Worm (Caenorhabditis elegans) whole organism, L2 larva: ENCODE data around the gene nol-56.

Source experiments
- ama-1 ChIP-seq: fragments of 150-350 bp; optimal IDR thresholded peaks from 2 replicates; lab custom pipeline; 2018; ENCODE audit warnings: inconsistent platforms
- blmp-1 ChIP-seq: sonication (generic microtip); optimal IDR thresholded peaks from 2 replicates; lab custom pipeline; 2017; ENCODE audit warnings: missing genetic modification characterization, mild to moderate bottlenecking, missing compliant biosample characterization, antibody characterized with exemption, moderate library complexity; ENCODE audit not compliant: insufficient read depth
- ceh-82 ChIP-seq: fragments of 150-350 bp; optimal IDR thresholded peaks from 2 replicates; lab custom pipeline; 2014; ENCODE audit warnings: missing biosample characterization, missing genetic modification characterization
- elt-1 ChIP-seq: fragments of 150-350 bp; optimal IDR thresholded peaks from 2 replicates; lab custom pipeline; 2014; ENCODE audit warnings: missing biosample characterization, missing genetic modification characterization
- fos-1 ChIP-seq: fragments of 150-350 bp; optimal IDR thresholded peaks from 2 replicates; lab custom pipeline; 2014; ENCODE audit warnings: missing biosample characterization, missing genetic modification characterization
- lsy-2 ChIP-seq, 2 experiments: fragments of 150-350 bp in 1 of 2; sonication (generic microtip) in 1 of 2; optimal IDR thresholded peaks; 2 replicates each; lab custom pipeline; 2014 to 2017; ENCODE audit warnings: missing biosample characterization in 2 of 2, missing genetic modification characterization in 2 of 2
- nhr-11 ChIP-seq: fragments of 150-350 bp; optimal IDR thresholded peaks from 2 replicates; lab custom pipeline; 2014; ENCODE audit warnings: missing biosample characterization, missing genetic modification characterization
- nhr-23 ChIP-seq: fragments of 150-350 bp; optimal IDR thresholded peaks from 2 replicates; lab custom pipeline; 2014; ENCODE audit warnings: missing biosample characterization, missing genetic modification reagents, missing genetic modification characterization
- nhr-237 ChIP-seq: fragments of 150-350 bp; optimal IDR thresholded peaks from 2 replicates; lab custom pipeline; 2014; ENCODE audit warnings: missing biosample characterization, missing genetic modification characterization
- snpc-4 ChIP-seq: fragments of 150-350 bp; optimal IDR thresholded peaks from 2 replicates; lab custom pipeline; 2014; ENCODE audit warnings: missing biosample characterization, missing genetic modification characterization
- ztf-11 ChIP-seq: sonication (generic microtip); optimal IDR thresholded peaks from 2 replicates; lab custom pipeline; 2017; ENCODE audit warnings: missing biosample characterization, missing genetic modification characterization

DNA sequence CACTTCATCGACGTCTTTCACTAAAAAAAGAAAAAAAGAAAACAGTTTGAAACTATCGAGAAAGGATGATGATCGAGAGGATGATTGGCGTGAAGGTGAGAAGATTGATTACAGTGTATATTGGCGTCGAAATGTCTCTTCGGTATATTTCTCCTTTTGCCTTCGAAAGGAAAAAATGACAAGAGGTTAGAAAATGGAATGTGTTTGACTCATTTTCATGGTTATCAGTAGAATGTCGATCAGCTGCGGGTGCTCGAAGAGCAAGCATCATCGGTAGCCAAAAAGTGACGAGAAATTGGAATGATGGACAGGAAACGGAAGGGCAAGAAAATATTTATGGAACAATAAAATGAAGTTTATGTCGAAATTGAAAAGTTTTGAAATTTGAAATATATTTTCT, 18.9 kb downstream of the nol-56 start:
- TF ChIP-seq nhr-11: no peak
- no peak for TF ChIP-seq nhr-237
- no peak for TF ChIP-seq ceh-82 (tag; lab: Kevin White, UChicago)
- no peak for TF ChIP-seq ama-1 (lab: Kevin White, UChicago)
- TF ChIP-seq nhr-23 (tag; lab: Kevin White, UChicago): no peak
- no peak for TF ChIP-seq elt-1 (tag; lab: Kevin White, UChicago)
- TF ChIP-seq ztf-11 (tag; lab: Kevin White, UChicago): no peak
- TF ChIP-seq fos-1 (tag; lab: Kevin White, UChicago): peak; percentile 73
- no peak for TF ChIP-seq blmp-1 (tag; lab: Kevin White, UChicago)
- no peak for TF ChIP-seq lsy-2 (tag; optimal IDR thresholded peaks at IDR 0.05; lab: Kevin White, UChicago)
- TF ChIP-seq snpc-4 (tag; lab: Kevin White, UChicago): no peak
